Worm (Caenorhabditis elegans) whole organism, L4 larva: ENCODE measurements around the gene C16C8.5.
A peak's percentile ranks its signal among the peaks of the same experiment; 100 is the strongest.
"Not testable (repeated sequence)": the region's sequence is repeated elsewhere in the genome, so short reads cannot be mapped to it uniquely, and the experiment has no call there.

Source experiments
- R02D3.7 ChIP-seq: fragments of 150-350 bp; sonication (generic microtip); optimal IDR thresholded peaks from 3 replicates; lab custom pipeline; 2014; ENCODE audit warnings: missing biosample characterization, missing genetic modification characterization
- Y105C5A.15 ChIP-seq: fragments of 200-800 bp; sonication (Bioruptor generic); IDR thresholded peaks from 2 replicates; pipeline ENCODE4 v1.3.6; 2022; ENCODE audit warnings: missing genetic modification characterization, missing compliant biosample characterization
- Y48G9A.11 ChIP-seq: fragments of 200-800 bp; sonication (Bioruptor generic); IDR thresholded peaks from 2 replicates; pipeline ENCODE4 v1.3.6; 2022; ENCODE audit warnings: missing genetic modification reagents, missing genetic modification characterization, missing compliant biosample characterization
- Y5F2A.4 ChIP-seq: fragments of 200-800 bp; sonication (Bioruptor generic); optimal IDR thresholded peaks from 2 replicates; lab custom pipeline; 2018; ENCODE audit warnings: mild to moderate bottlenecking, missing genetic modification characterization, missing compliant biosample characterization
- aly-2 ChIP-seq: sonication (generic microtip); optimal IDR thresholded peaks from 2 replicates; lab custom pipeline; 2018; ENCODE audit warnings: missing biosample characterization, missing genetic modification characterization
- ama-1 ChIP-seq: fragments of 150-350 bp; optimal IDR thresholded peaks from 2 replicates; lab custom pipeline; 2014; ENCODE audit warnings: inconsistent platforms, mixed read lengths
- attf-4 ChIP-seq: sonication (generic microtip); optimal IDR thresholded peaks from 3 replicates; lab custom pipeline; 2017; ENCODE audit warnings: missing biosample characterization, missing genetic modification characterization
- ceh-20 ChIP-seq: fragments of 200-800 bp; sonication (Bioruptor generic); IDR thresholded peaks from 2 replicates; pipeline ENCODE4 v1.3.6; 2022; ENCODE audit warnings: missing genetic modification reagents, missing genetic modification characterization, missing compliant biosample characterization
- ceh-32 ChIP-seq: sonication (generic microtip); optimal IDR thresholded peaks from 2 replicates; lab custom pipeline; 2016; ENCODE audit warnings: mild to moderate bottlenecking, missing genetic modification characterization, missing compliant biosample characterization; ENCODE audit not compliant: poor library complexity
- ceh-44 ChIP-seq: fragments of 200-800 bp; sonication (Bioruptor generic); IDR thresholded peaks from 2 replicates; pipeline ENCODE4 v1.3.6; 2022; ENCODE audit warnings: missing genetic modification reagents, missing genetic modification characterization, missing compliant biosample characterization
- ceh-62 ChIP-seq: sonication (generic microtip); optimal IDR thresholded peaks from 2 replicates; lab custom pipeline; 2017; ENCODE audit warnings: missing biosample characterization, missing genetic modification characterization
- ctbp-1 ChIP-seq: fragments of 200-800 bp; sonication (Bioruptor generic); IDR thresholded peaks from 2 replicates; pipeline ENCODE4 v1.3.6; 2022; ENCODE audit warnings: missing genetic modification reagents, missing genetic modification characterization, missing compliant biosample characterization
- daf-16 ChIP-seq, 3 experiments: sonication (generic microtip); optimal IDR thresholded peaks; 2 replicates each; lab custom pipeline; 2016 to 2017; ENCODE audit warnings: missing genetic modification characterization in 3 of 3, missing genetic modification reagents in 3 of 3, mild to moderate bottlenecking in 2 of 3, missing compliant biosample characterization in 2 of 3, missing biosample characterization in 1 of 3, moderate library complexity in 1 of 3
- daf-19 ChIP-seq: fragments of 200-800 bp; sonication (Bioruptor generic); conservative IDR thresholded peaks from 2 replicates; pipeline ENCODE4 v1.3.6; 2022; ENCODE audit warnings: missing genetic modification characterization, missing compliant biosample characterization
- daf-8 ChIP-seq: fragments of 200-800 bp; sonication (Bioruptor generic); IDR thresholded peaks from 2 replicates; pipeline ENCODE4 v1.3.6; 2022; ENCODE audit warnings: missing genetic modification characterization, missing compliant biosample characterization
- dmd-6 ChIP-seq: fragments of 200-800 bp; sonication (Bioruptor generic); IDR thresholded peaks from 2 replicates; pipeline ENCODE4 v1.3.6; 2022; ENCODE audit warnings: missing genetic modification reagents, missing genetic modification characterization, missing compliant biosample characterization
- dmd-8 ChIP-seq: fragments of 200-800 bp; sonication (Bioruptor generic); IDR thresholded peaks from 2 replicates; pipeline ENCODE4 v1.3.6; 2022; ENCODE audit warnings: missing genetic modification characterization, missing compliant biosample characterization
- dmd-9 ChIP-seq: fragments of 200-800 bp; sonication (Bioruptor generic); IDR thresholded peaks from 2 replicates; pipeline ENCODE4 v1.3.6; 2022; ENCODE audit warnings: missing genetic modification reagents, missing genetic modification characterization, missing compliant biosample characterization
- dpl-1 ChIP-seq: fragments of 150-350 bp; optimal IDR thresholded peaks from 2 replicates; lab custom pipeline; 2014; ENCODE audit warnings: missing biosample characterization, missing genetic modification reagents, missing genetic modification characterization
- duxl-1 ChIP-seq: sonication (generic microtip); optimal IDR thresholded peaks from 2 replicates; lab custom pipeline; 2016; ENCODE audit warnings: mild to moderate bottlenecking, missing genetic modification characterization, moderate library complexity, missing compliant biosample characterization; ENCODE audit not compliant: poor library complexity
- dve-1 ChIP-seq: sonication (generic microtip); optimal IDR thresholded peaks from 2 replicates; lab custom pipeline; 2017; ENCODE audit warnings: antibody characterized with exemption, mild to moderate bottlenecking, missing genetic modification characterization, missing compliant biosample characterization; ENCODE audit not compliant: insufficient read depth
- egl-27 ChIP-seq: sonication (generic microtip); optimal IDR thresholded peaks from 3 replicates; lab custom pipeline; 2017; ENCODE audit warnings: missing biosample characterization, missing genetic modification reagents, missing genetic modification characterization
- egl-43 ChIP-seq: fragments of 200-800 bp; sonication (Bioruptor generic); IDR thresholded peaks from 2 replicates; pipeline ENCODE4 v1.3.6; 2022; ENCODE audit warnings: missing genetic modification reagents, missing genetic modification characterization, missing compliant biosample characterization
- fkh-10 ChIP-seq: fragments of 150-350 bp; optimal IDR thresholded peaks from 2 replicates; lab custom pipeline; 2014; ENCODE audit warnings: missing biosample characterization, missing genetic modification reagents, missing genetic modification characterization
- lin-15B ChIP-seq: fragments of 150-350 bp; sonication (generic microtip); optimal IDR thresholded peaks from 3 replicates; lab custom pipeline; 2014; ENCODE audit warnings: missing biosample characterization, missing genetic modification characterization
- lin-29 ChIP-seq: fragments of 200-800 bp; sonication (Bioruptor generic); IDR thresholded peaks from 2 replicates; pipeline ENCODE4 v1.3.6; 2022; ENCODE audit warnings: missing genetic modification reagents, missing genetic modification characterization, missing compliant biosample characterization
- lin-38 ChIP-seq: fragments of 200-800 bp; sonication (Bioruptor generic); IDR thresholded peaks from 2 replicates; pipeline ENCODE4 v1.3.6; 2022; ENCODE audit warnings: missing genetic modification reagents, missing genetic modification characterization, missing compliant biosample characterization
- lsy-2 ChIP-seq, 2 experiments: fragments of 150-350 bp in 1 of 2; sonication (generic microtip) in 1 of 2; optimal IDR thresholded peaks; 2 replicates each; lab custom pipeline; 2014 to 2017; ENCODE audit warnings: missing biosample characterization in 2 of 2, missing genetic modification characterization in 2 of 2
- madf-9 ChIP-seq: fragments of 200-800 bp; sonication (Bioruptor generic); conservative IDR thresholded peaks from 2 replicates; pipeline ENCODE4 v1.3.6; 2022; ENCODE audit warnings: missing genetic modification reagents, missing genetic modification characterization, missing compliant biosample characterization
- mdl-1 ChIP-seq, 2 experiments: fragments of 150-350 bp in 1 of 2; sonication (generic microtip) in 1 of 2; optimal IDR thresholded peaks; 2 replicates each; lab custom pipeline; 2014 to 2017; ENCODE audit warnings: missing biosample characterization in 2 of 2, missing genetic modification characterization in 2 of 2
- mep-1 ChIP-seq: fragments of 150-350 bp; sonication (generic microtip); optimal IDR thresholded peaks from 3 replicates; lab custom pipeline; 2014; ENCODE audit warnings: missing biosample characterization, missing genetic modification characterization
- mes-2 ChIP-seq: sonication (generic microtip); optimal IDR thresholded peaks from 2 replicates; lab custom pipeline; 2016; ENCODE audit warnings: missing genotype, mild to moderate bottlenecking, missing genetic modification characterization, missing compliant biosample characterization; ENCODE audit not compliant: poor library complexity, severe bottlenecking
- mxl-2 ChIP-seq: fragments of 200-800 bp; sonication (Bioruptor generic); conservative IDR thresholded peaks from 2 replicates; pipeline ENCODE4 v1.3.6; 2022; ENCODE audit warnings: missing genetic modification reagents, missing genetic modification characterization, missing compliant biosample characterization
- mxl-3 ChIP-seq: fragments of 200-800 bp; sonication (Bioruptor generic); optimal IDR thresholded peaks from 2 replicates; lab custom pipeline; 2018; ENCODE audit warnings: mild to moderate bottlenecking, missing genetic modification characterization, missing compliant biosample characterization
- nhr-10 ChIP-seq: fragments of 150-350 bp; optimal IDR thresholded peaks from 2 replicates; lab custom pipeline; 2014; ENCODE audit warnings: missing biosample characterization, missing genetic modification characterization
- nhr-11 ChIP-seq: fragments of 150-350 bp; optimal IDR thresholded peaks from 2 replicates; lab custom pipeline; 2014; ENCODE audit warnings: missing biosample characterization, missing genetic modification characterization
- nhr-237 ChIP-seq: sonication (generic microtip); optimal IDR thresholded peaks from 2 replicates; lab custom pipeline; 2017; ENCODE audit warnings: missing biosample characterization, missing genetic modification characterization
- rbr-2 ChIP-seq: sonication (generic microtip); optimal IDR thresholded peaks from 2 replicates; lab custom pipeline; 2016; ENCODE audit warnings: missing genotype, missing genetic modification characterization, missing compliant biosample characterization
- saeg-2 ChIP-seq: fragments of 200-800 bp; sonication (Bioruptor generic); IDR thresholded peaks from 2 replicates; pipeline ENCODE4 v1.3.6; 2022; ENCODE audit warnings: missing genetic modification reagents, missing genetic modification characterization, missing compliant biosample characterization
- skn-1 ChIP-seq: fragments of 150-350 bp; optimal IDR thresholded peaks from 2 replicates; lab custom pipeline; 2014; ENCODE audit warnings: missing biosample characterization, missing genetic modification characterization
- spr-1 ChIP-seq: sonication (generic microtip); optimal IDR thresholded peaks from 2 replicates; lab custom pipeline; 2016; ENCODE audit warnings: mild to moderate bottlenecking, missing genetic modification characterization, missing compliant biosample characterization
- spr-3 ChIP-seq: fragments of 200-800 bp; sonication (Bioruptor generic); optimal IDR thresholded peaks from 2 replicates; lab custom pipeline; 2018; ENCODE audit warnings: mild to moderate bottlenecking, missing genetic modification characterization, missing compliant biosample characterization
- vab-7 ChIP-seq: fragments of 200-800 bp; sonication (Bioruptor generic); IDR thresholded peaks from 2 replicates; pipeline ENCODE4 v1.3.6; 2022; ENCODE audit warnings: missing genetic modification reagents, missing genetic modification characterization, missing compliant biosample characterization
- zag-1 ChIP-seq: fragments of 150-350 bp; optimal IDR thresholded peaks from 2 replicates; lab custom pipeline; 2014; ENCODE audit warnings: missing biosample characterization, missing genetic modification characterization
- zfp-3 ChIP-seq: fragments of 200-800 bp; sonication (Bioruptor generic); conservative IDR thresholded peaks from 2 replicates; pipeline ENCODE4 v1.3.6; 2022; ENCODE audit warnings: missing genetic modification reagents, missing genetic modification characterization, missing compliant biosample characterization
- zip-2 ChIP-seq: fragments of 150-350 bp; optimal IDR thresholded peaks from 2 replicates; lab custom pipeline; 2014; ENCODE audit warnings: missing biosample characterization, missing genetic modification characterization
- ztf-7 ChIP-seq: fragments of 150-350 bp; optimal IDR thresholded peaks from 2 replicates; lab custom pipeline; 2014; ENCODE audit warnings: missing biosample characterization, missing genetic modification characterization

Gene C16C8.5

ce11 chrII:3445285-3445806, at the start of gene C16C8.5, which contains the start of gene C16C8.16:
Gene C16C8.5 (minus strand): TSS chrII:3445385.
Gene C16C8.16 (plus strand): TSS chrII:3445756.
- TF ChIP-seq egl-27 (no peak), Y48G9A.11 (GFP tag; lab: Robert Waterston, UW) (no peak), madf-9 (GFP tag; lab: Robert Waterston, UW) (no peak)

DNA sequence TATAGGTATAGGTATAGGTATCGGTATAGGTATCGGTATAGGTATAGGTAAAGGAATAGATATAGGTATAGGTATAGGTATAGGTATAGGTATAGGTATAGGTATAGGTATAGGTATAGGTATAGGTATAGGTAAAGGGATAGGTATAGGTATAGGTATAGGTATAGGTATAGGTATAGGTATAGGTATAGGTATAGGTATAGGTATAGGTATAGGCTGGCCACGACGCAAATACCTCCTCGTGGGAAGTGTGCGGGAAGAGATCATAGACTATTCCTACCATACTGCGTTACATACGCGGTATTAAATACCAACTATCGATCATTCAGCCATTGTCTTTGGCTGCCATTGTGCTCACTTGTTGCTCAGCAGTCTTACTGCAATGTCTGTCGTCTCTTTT, 45.6 kb upstream of the C16C8.5 start, which contains the start of gene fbxb-112:
TSS of gene fbxb-112 (plus strand) at position 301 of the 400 bp plus-strand sequence.
- TF ChIP-seq ceh-44 (GFP tag; lab: Robert Waterston, UW); mep-1; nhr-10 (tag; lab: Kevin White, UChicago): not testable (repeated sequence)

ce11 chrII:3482231-3482630, 37.0 kb upstream of the C16C8.5 start, which contains the start of gene smu-2:
Gene smu-2 (plus strand): TSS chrII:3482408.
- TF ChIP-seq dmd-6 (GFP tag; lab: Robert Waterston, UW) (peak; percentile 31), rbr-2 (tag; lab: Kevin White, UChicago) (peak; percentile 43), spr-3 (GFP tag; lab: Kevin White, UChicago) (no peak), vab-7 (GFP tag; lab: Robert Waterston, UW) (no peak), daf-19 (GFP tag; lab: Robert Waterston, UW) (no peak), ztf-7 (tag; lab: Kevin White, UChicago) (no peak), saeg-2 (GFP tag; lab: Robert Waterston, UW) (no peak), lin-15B (tag; lab: Kevin White, UChicago) (no peak), attf-4 (no peak), ceh-62 (no peak), nhr-237 (no peak), Y5F2A.4 (GFP tag; lab: Kevin White, UChicago) (no peak), nhr-11 (tag; lab: Kevin White, UChicago) (peak; percentile 11), mes-2 (peak; percentile 97), zip-2 (no peak), lin-29 (GFP tag; lab: Robert Waterston, UW) (no peak), daf-8 (GFP tag; lab: Robert Waterston, UW) (no peak), ama-1 (lab: Kevin White, UChicago) (no peak), spr-1 (no peak), fkh-10 (peak; percentile 28), dpl-1 (GFP tag; lab: Kevin White, UChicago) (peak; percentile 62), duxl-1 (no peak), skn-1 (tag; lab: Kevin White, UChicago) (no peak), egl-27 (no peak), aly-2 (no peak), R02D3.7 (tag; lab: Kevin White, UChicago) (no peak), daf-16 (GFP tag; optimal IDR thresholded peaks at IDR 0.05; lab: Kevin White, UChicago) (no peak), daf-16 (tag; optimal IDR thresholded peaks at IDR 0.05; lab: Kevin White, UChicago) (no peak), mxl-2 (GFP tag; lab: Robert Waterston, UW) (no peak), dmd-8 (no peak), ctbp-1 (GFP tag; lab: Robert Waterston, UW) (no peak), Y105C5A.15 (GFP tag; lab: Robert Waterston, UW) (no peak), ceh-20 (GFP tag; lab: Robert Waterston, UW) (no peak), ceh-32 (tag; lab: Kevin White, UChicago) (no peak), mxl-3 (GFP tag; lab: Kevin White, UChicago) (no peak), dve-1 (tag; lab: Kevin White, UChicago) (no peak), lsy-2 (tag; optimal IDR thresholded peaks at IDR 0.05; lab: Kevin White, UChicago) (no peak), egl-43 (GFP tag; lab: Robert Waterston, UW) (no peak), lin-38 (GFP tag; lab: Robert Waterston, UW) (peak; percentile 97), mdl-1 (tag; optimal IDR thresholded peaks at IDR 0.05; lab: Kevin White, UChicago) (no peak), zfp-3 (GFP tag; lab: Robert Waterston, UW) (no peak), dmd-9 (peak; percentile 54; the same call in 1 of the 2 replicates), zag-1 (tag; lab: Kevin White, UChicago) (no peak)
